Worm (Caenorhabditis elegans): Measurements from ENCODE around the gene C29E4.14.

- TF ChIP-seq snpc-4 (tag; optimal IDR thresholded peaks at IDR 0.05) (no peak), dsc-1 (tag; optimal IDR thresholded peaks at IDR 0.05) (no peak), ces-1 (GFP tag; optimal IDR thresholded peaks at IDR 0.05) (no peak), sup-37 (GFP tag; optimal IDR thresholded peaks at IDR 0.05) (no peak), ceh-82 (tag; optimal IDR thresholded peaks at IDR 0.05) (no peak), jun-1 (tag; optimal IDR thresholded peaks at IDR 0.05) (no peak), unc-62 (GFP tag; optimal IDR thresholded peaks at IDR 0.05) (no peak), ceh-63 (GFP tag; optimal IDR thresholded peaks at IDR 0.05) (no peak), fkh-8 (tag; optimal IDR thresholded peaks at IDR 0.05) (no peak), nhr-237 (tag; optimal IDR thresholded peaks at IDR 0.05) (no peak)
Measured at ce11 chrIII:7907515-7907914, 12.4 kb upstream of the C29E4.14 start, which contains the start of gene pcp-5.
